Worm (Caenorhabditis elegans): ENCODE results near the gene srv-13.
A peak's percentile ranks its signal among the peaks of the same experiment; 100 is the strongest.
"Not testable (repeated sequence)": the region's sequence is repeated elsewhere in the genome, so short reads cannot be mapped to it uniquely, and the experiment has no call there.

The srv-13 gene

ce11 chrIV:6423381-6423780 is 18.4 kb downstream of the srv-13 start (continued):
- TF ChIP-seq ztf-28 (GFP tag; IDR thresholded peaks at IDR 0.05) (0 out of 2 replicates have a peak, but pooled peaks have one; percentile 46), hrde-1 (tag; optimal IDR thresholded peaks at IDR 0.05; ENCODE audit: borderline replicate concordance) (peak; percentile 59), snpc-4 (GFP tag; optimal IDR thresholded peaks at IDR 0.05) (peak; percentile 26), snpc-4 (tag; optimal IDR thresholded peaks at IDR 0.05) (peak in 1 of 4 experiments; percentile 71), B0019.2 (GFP tag; conservative IDR thresholded peaks at IDR 0.05) (peak; percentile 41; the same call in 1 of the 2 replicates), madf-8 (GFP tag; conservative IDR thresholded peaks at IDR 0.05) (peak; percentile 47), Y56A3A.18 (GFP tag; IDR thresholded peaks at IDR 0.05) (peak; percentile 52; the same call in 1 of the 2 replicates), ekl-4 (GFP tag; IDR thresholded peaks at IDR 0.05) (peak; percentile 85), dox-1 (GFP tag; IDR thresholded peaks at IDR 0.05) (peak; percentile 53; the same call in 1 of the 2 replicates), D2030.7 (GFP tag; IDR thresholded peaks at IDR 0.05) (peak; percentile 79), tbp1 (GFP tag; optimal IDR thresholded peaks at IDR 0.05) (peak; percentile 27), cebp-1 (tag; optimal IDR thresholded peaks at IDR 0.05) (peak; percentile 21), madf-6 (GFP tag; IDR thresholded peaks at IDR 0.05) (peak; percentile 85), bed-1 (GFP tag; IDR thresholded peaks at IDR 0.05) (0 out of 2 replicates have a peak, but pooled peaks have one; percentile 62), ztf-25 (GFP tag; IDR thresholded peaks at IDR 0.05) (0 out of 2 replicates have a peak, but pooled peaks have one; percentile 45)
- not testable (repeated sequence) for TF ChIP-seq cebp-1 (GFP tag; IDR thresholded peaks at IDR 0.05)

DNA sequence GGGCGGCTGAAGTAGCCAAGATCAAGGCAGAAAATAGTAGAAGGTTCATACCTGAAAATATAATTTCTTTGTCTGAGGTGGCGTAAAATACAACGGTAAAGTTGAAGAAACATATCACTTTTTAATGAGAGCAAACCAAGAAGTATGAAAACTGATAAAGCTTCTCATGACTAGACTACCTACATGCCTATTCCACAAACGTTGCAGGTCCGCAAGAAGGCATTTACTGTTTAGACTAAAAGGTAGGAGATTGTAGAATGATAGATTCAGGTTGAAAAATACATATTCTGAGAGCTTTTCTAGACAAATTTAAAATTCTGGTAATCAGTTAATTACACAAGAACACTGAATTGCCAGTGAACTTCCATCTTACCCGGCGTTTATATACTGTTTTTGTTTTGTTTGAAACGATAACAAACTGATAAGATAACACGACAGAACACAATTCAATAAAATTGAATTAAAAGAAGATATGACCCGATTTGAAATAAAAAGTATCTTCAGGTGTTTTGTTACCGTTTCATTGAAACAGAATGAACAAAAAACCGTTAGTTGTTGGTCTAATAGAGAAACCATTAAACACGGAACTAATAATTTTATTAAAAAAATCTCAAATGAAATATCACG is 21.2 kb downstream of the srv-13 start, which contains the start of gene acp-6:
Gene acp-6 (minus strand): TSS at position 51 of the 627 bp plus-strand sequence.
- TF ChIP-seq snpc-1.3 (tag; optimal IDR thresholded peaks at IDR 0.05; ENCODE audit: insufficient read depth) (no peak), bed-1 (GFP tag; IDR thresholded peaks at IDR 0.05) (no peak), nfya-2 (GFP tag; IDR thresholded peaks at IDR 0.05) (no peak), tlf-1 (GFP tag; optimal IDR thresholded peaks at IDR 0.05) (no peak), bed-2 (GFP tag; IDR thresholded peaks at IDR 0.05) (no peak), akir-1 (GFP tag; optimal IDR thresholded peaks at IDR 0.05) (no peak), tbx-9 (tag; optimal IDR thresholded peaks at IDR 0.05; ENCODE audit: borderline replicate concordance) (no peak), hmg-20 (GFP tag; IDR thresholded peaks at IDR 0.05) (no peak), T26A5.8 (tag; optimal IDR thresholded peaks at IDR 0.05) (no peak), chd-7 (tag; optimal IDR thresholded peaks at IDR 0.05) (no peak), F39B2.1 (GFP tag; IDR thresholded peaks at IDR 0.05) (no peak), ztf-25 (GFP tag; IDR thresholded peaks at IDR 0.05) (no peak), unc-62 (GFP tag; optimal IDR thresholded peaks at IDR 0.05) (no peak), hmg-1.2 (GFP tag; IDR thresholded peaks at IDR 0.05) (no peak), Y67H2A.10 (GFP tag; conservative IDR thresholded peaks at IDR 0.05) (no peak)

ce11 chrIV:6427223-6427622 is 22.3 kb downstream of the srv-13 start:
- TF ChIP-seq egl-44 (GFP tag; IDR thresholded peaks at IDR 0.05) (no peak), F37B4.10 (GFP tag; IDR thresholded peaks at IDR 0.05) (no peak), ccch-3 (GFP tag; optimal IDR thresholded peaks at IDR 0.05) (no peak), dpl-1 (GFP tag; optimal IDR thresholded peaks at IDR 0.05) (no peak), bed-1 (GFP tag; IDR thresholded peaks at IDR 0.05) (no peak), nhr-90 (tag; optimal IDR thresholded peaks at IDR 0.05) (no peak), sptf-2 (GFP tag; optimal IDR thresholded peaks at IDR 0.05) (no peak), ztf-6 (GFP tag; IDR thresholded peaks at IDR 0.05) (no peak), snpc-3.4 (tag; optimal IDR thresholded peaks at IDR 0.05) (no peak)

Data from whole organism, young adult.